Worm (Caenorhabditis elegans) whole organism, midembryonic: ENCODE measurements around the gene C29F9.9.

Source experiments
- cog-1 ChIP-seq: sonication (generic microtip); optimal IDR thresholded peaks from 2 replicates; lab custom pipeline; 2016; ENCODE audit warnings: missing genetic modification characterization, missing compliant biosample characterization
- flt-1 ChIP-seq: fragments of 200-800 bp; sonication (Bioruptor generic); IDR thresholded peaks from 2 replicates; pipeline ENCODE4 v1.3.6; 2022; ENCODE audit warnings: missing genetic modification characterization, missing compliant biosample characterization
- klf-2 ChIP-seq: fragments of 200-800 bp; sonication (Bioruptor generic); conservative IDR thresholded peaks from 2 replicates; pipeline ENCODE4 v1.3.6; 2022; ENCODE audit warnings: missing genetic modification reagents, missing genetic modification characterization, missing compliant biosample characterization
- tab-1 ChIP-seq: fragments of 200-800 bp; sonication (Bioruptor generic); IDR thresholded peaks from 2 replicates; pipeline ENCODE4 v1.3.6; 2022; ENCODE audit warnings: missing genetic modification characterization, missing compliant biosample characterization
- ztf-23 ChIP-seq: fragments of 200-800 bp; sonication (Bioruptor generic); IDR thresholded peaks from 2 replicates; pipeline ENCODE4 v1.3.6; 2022; ENCODE audit warnings: missing genetic modification reagents, missing genetic modification characterization, missing compliant biosample characterization
- ztf-29 ChIP-seq: fragments of 200-800 bp; sonication (Bioruptor generic); IDR thresholded peaks from 2 replicates; pipeline ENCODE4 v1.3.6; 2022; ENCODE audit warnings: missing genetic modification reagents, missing genetic modification characterization, missing compliant biosample characterization

ce11 chrIII:120199-120598, 21.5 kb upstream of the C29F9.9 start, which contains the start of gene pals-24:
- TF ChIP-seq flt-1 (GFP tag; lab: Robert Waterston, UW) (no peak), cog-1 (tag; lab: Kevin White, UChicago) (no peak), tab-1 (GFP tag; lab: Robert Waterston, UW) (no peak), klf-2 (GFP tag; lab: Robert Waterston, UW) (no peak), ztf-29 (GFP tag; lab: Robert Waterston, UW) (no peak), ztf-23 (GFP tag; lab: Robert Waterston, UW) (no peak)
